Fruit fly (Drosophila melanogaster): ENCODE results near the gene MED30.

MED30 gene

DNA sequence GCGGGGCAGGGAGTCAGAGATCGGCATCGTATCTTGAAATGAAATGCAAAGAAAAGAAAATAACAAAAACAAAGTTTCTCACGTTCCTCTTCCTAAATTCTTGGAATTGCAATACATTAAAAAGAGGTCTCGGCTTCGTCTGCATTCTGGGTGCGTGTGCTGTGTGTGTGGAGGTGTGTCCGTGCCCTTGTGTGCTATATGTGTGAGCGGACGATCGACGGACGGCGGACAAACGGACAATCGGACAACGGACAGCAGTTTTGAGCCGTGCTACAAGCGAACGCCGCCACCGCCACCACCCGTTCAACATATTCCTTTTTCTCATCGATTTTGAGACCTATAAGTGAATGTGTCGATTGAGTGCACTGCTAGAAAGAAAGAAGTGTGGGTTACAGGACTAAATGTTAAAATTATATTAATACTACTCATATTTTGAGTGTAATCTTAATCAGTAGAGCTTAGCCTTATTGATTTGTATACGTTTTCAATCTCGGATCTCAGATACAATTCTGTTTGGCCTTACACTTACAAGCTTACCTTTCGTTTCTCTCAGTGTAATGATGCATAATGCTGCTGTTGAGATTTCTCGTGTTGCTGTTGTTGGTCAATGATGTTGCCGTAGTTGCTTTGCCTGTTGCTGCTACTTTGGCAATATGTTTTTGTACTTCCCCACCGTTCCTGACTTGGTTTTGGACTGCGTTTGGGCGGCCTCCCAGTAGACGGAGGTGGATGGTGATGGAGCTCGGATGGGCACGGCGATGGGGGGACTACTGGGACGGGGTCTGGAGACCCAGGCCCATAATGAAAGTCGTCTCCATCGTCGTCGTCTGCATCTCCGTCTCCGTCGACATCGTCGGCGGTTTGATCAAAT is 32.6 kb downstream of the MED30 start (continued):
- TF ChIP-seq lilli (GFP tag; optimal IDR thresholded peaks at IDR 0.05) (peak; percentile 73), E2f1 (GFP tag; IDR thresholded peaks at IDR 0.05) (peak; percentile 50; the same call in 1 of the 2 replicates), CG13775 (GFP tag; optimal IDR thresholded peaks at IDR 0.05) (peak; percentile 86), grn (GFP tag; optimal IDR thresholded peaks at IDR 0.05) (peak; percentile 37), az2 (GFP tag; optimal IDR thresholded peaks at IDR 0.05) (peak; percentile 84), CG15514 (GFP tag; optimal IDR thresholded peaks at IDR 0.05) (no peak), Sox102F (GFP tag; optimal IDR thresholded peaks at IDR 0.05) (peak; percentile 70), fd64A (GFP tag; optimal IDR thresholded peaks at IDR 0.05) (peak; percentile 71), Myb (GFP tag; optimal IDR thresholded peaks at IDR 0.05) (no peak), hb (GFP tag; IDR thresholded peaks at IDR 0.05; ENCODE audit: partially characterized antibody) (no peak), cad (GFP tag; optimal IDR thresholded peaks at IDR 0.05) (no peak), Opbp (GFP tag; IDR thresholded peaks at IDR 0.05; ENCODE audit: partially characterized antibody) (no peak), CG1603 (tag; optimal IDR thresholded peaks at IDR 0.05) (peak; percentile 94), CG4707 (GFP tag; optimal IDR thresholded peaks at IDR 0.05) (peak; percentile 75), dysf (GFP tag; IDR thresholded peaks at IDR 0.05) (peak; percentile 52; the same call in 1 of the 3 replicates), B-H2 (GFP tag; optimal IDR thresholded peaks at IDR 0.05) (no peak), CG8478 (optimal IDR thresholded peaks at IDR 0.05) (no peak), CrebB (tag; optimal IDR thresholded peaks at IDR 0.05) (peak; percentile 48), CoRest (tag; optimal IDR thresholded peaks at IDR 0.05) (peak; percentile 83), CG30403 (GFP tag; optimal IDR thresholded peaks at IDR 0.05) (peak; percentile 82), PHDP (tag; optimal IDR thresholded peaks at IDR 0.05) (peak; percentile 61), Adf1 (GFP tag; IDR thresholded peaks at IDR 0.05) (no peak), CG11247 (GFP tag; IDR thresholded peaks at IDR 0.05) (no peak), Mad (GFP tag; optimal IDR thresholded peaks at IDR 0.05) (peak; percentile 78), CG1792 (GFP tag; optimal IDR thresholded peaks at IDR 0.05) (peak; percentile 22), Rfx (GFP tag; IDR thresholded peaks at IDR 0.05) (no peak), CG3281 (GFP tag; optimal IDR thresholded peaks at IDR 0.05) (no peak), tgo (GFP tag; IDR thresholded peaks at IDR 0.05) (peak; percentile 63; the same call in 1 of the 3 replicates), sim (GFP tag; IDR thresholded peaks at IDR 0.05) (no peak), CG3847 (GFP tag; IDR thresholded peaks at IDR 0.05) (no peak), pho (GFP tag; optimal IDR thresholded peaks at IDR 0.05) (no peak), CG32532 (GFP tag; IDR thresholded peaks at IDR 0.05) (no peak), Bteb2 (GFP tag; optimal IDR thresholded peaks at IDR 0.05) (no peak), Fer2 (tag; optimal IDR thresholded peaks at IDR 0.05) (no peak), emc (GFP tag; optimal IDR thresholded peaks at IDR 0.05) (no peak), row (GFP tag; IDR thresholded peaks at IDR 0.05) (peak; percentile 85), Dref (GFP tag; IDR thresholded peaks at IDR 0.05) (no peak), CG31365 (tag; optimal IDR thresholded peaks at IDR 0.05) (peak; percentile 19), CG34376 (GFP tag; optimal IDR thresholded peaks at IDR 0.05) (no peak), CG4424 (GFP tag; optimal IDR thresholded peaks at IDR 0.05) (peak; percentile 85), CG10209 (GFP tag; optimal IDR thresholded peaks at IDR 0.05) (peak; percentile 83), CG1832 (GFP tag; optimal IDR thresholded peaks at IDR 0.05) (no peak), CG31388 (GFP tag; optimal IDR thresholded peaks at IDR 0.05) (peak; percentile 53), bigmax (GFP tag; optimal IDR thresholded peaks at IDR 0.05) (no peak), ab (GFP tag; optimal IDR thresholded peaks at IDR 0.05) (peak; percentile 65), CG6791 (GFP tag; IDR thresholded peaks at IDR 0.05; ENCODE audit: partially characterized antibody) (no peak), hkb (optimal IDR thresholded peaks at IDR 0.05) (no peak), hkb (GFP tag; IDR thresholded peaks at IDR 0.05) (peak; percentile 48; the same call in 1 of the 2 replicates)

All from whole organism, embryonic.